Fruit fly (Drosophila melanogaster) whole organism, embryonic: ENCODE measurements around the gene side-III.

Experiments used
- CG11093 ChIP-seq: fragments of 200-800 bp; sonication (Bioruptor generic); IDR thresholded peaks from 3 replicates; pipeline ENCODE4 v1.3.6; 2022; ENCODE audit warnings: missing biosample characterization, missing genetic modification characterization
- CG18262 ChIP-seq: fragments of 200-800 bp; optimal IDR thresholded peaks from 3 replicates; lab custom pipeline; 2019; ENCODE audit warnings: missing biosample characterization, mild to moderate bottlenecking, missing genetic modification characterization, moderate library complexity
- CG4820 ChIP-seq: fragments of 200-800 bp; sonication (Bioruptor generic); optimal IDR thresholded peaks from 3 replicates; lab custom pipeline; 2016; ENCODE audit warnings: missing biosample characterization, missing genetic modification characterization
- CG6254 ChIP-seq: fragments of 200-800 bp; sonication (Bioruptor generic); optimal IDR thresholded peaks from 3 replicates; lab custom pipeline; 2017; ENCODE audit warnings: mild to moderate bottlenecking, missing biosample characterization, missing genetic modification reagents, missing genetic modification characterization
- CG6791 ChIP-seq: fragments of 200-800 bp; sonication (Bioruptor generic); IDR thresholded peaks from 3 replicates; pipeline ENCODE4 v1.3.6; 2022; ENCODE audit warnings: missing biosample characterization, missing genetic modification characterization; ENCODE audit not compliant: partially characterized antibody
- CG9817 ChIP-seq: fragments of 200-800 bp; sonication (Bioruptor generic); optimal IDR thresholded peaks from 2 replicates; lab custom pipeline; 2018; ENCODE audit warnings: missing biosample characterization, mild to moderate bottlenecking, missing genetic modification characterization, moderate library complexity
- ash1 ChIP-seq: fragments of 200-800 bp; sonication (Bioruptor generic); optimal IDR thresholded peaks from 2 replicates; lab custom pipeline; 2018; ENCODE audit warnings: missing biosample characterization, mild to moderate bottlenecking, missing genetic modification characterization
- knrl ChIP-seq: fragments of 200-800 bp; sonication (Bioruptor generic); IDR thresholded peaks from 3 replicates; pipeline ENCODE4 v1.3.6; 2022; ENCODE audit warnings: missing biosample characterization, missing genetic modification characterization; ENCODE audit not compliant: partially characterized antibody
- maf-S ChIP-seq: fragments of 200-800 bp; sonication (Bioruptor generic); optimal IDR thresholded peaks from 2 replicates; lab custom pipeline; 2016; ENCODE audit warnings: missing biosample characterization, missing genetic modification characterization
- sc ChIP-seq, 3 experiments: fragments of >200 bp in 2 of 3; fragments of 200-800 bp in 1 of 3; sonication (Bioruptor generic) in 1 of 3; optimal IDR thresholded peaks; 2 replicates in 2 of 3; 3 replicates in 1 of 3; lab custom pipeline; 2017; ENCODE audit warnings: mild to moderate bottlenecking in 1 of 3, missing biosample characterization in 1 of 3, missing genetic modification characterization in 1 of 3, missing genetic modification reagents in 1 of 3

- TF ChIP-seq CG11093 (no peak), CG4820 (GFP tag; lab: Kevin White, UChicago) (peak; percentile 57), ash1 (no peak), CG6254 (GFP tag; lab: Kevin White, UChicago) (no peak), sc (optimal IDR thresholded peaks at IDR 0.05; lab: Kevin White, UChicago) (no peak), sc (GFP tag; optimal IDR thresholded peaks at IDR 0.05; lab: Kevin White, UChicago) (peak; percentile 30), CG18262 (peak; percentile 72), knrl (GFP tag; lab: Robert Waterston, UW) (peak; percentile 97), CG6791 (peak; percentile 92), CG9817 (tag; lab: Kevin White, UChicago) (peak; percentile 66), maf-S (GFP tag; lab: Kevin White, UChicago) (no peak)
These were observed 134.9 kb downstream of the side-III start, which contains the start of the genes Sec20 and dgrn for dm6 chr3R:5824456-5824855.
